Worm (Caenorhabditis elegans): ENCODE measurements around the gene K06H6.5.

The K06H6.5 gene

ce11 chrV:626321-626720 is 50.2 kb downstream of the K06H6.5 start, which contains the start of gene F48G7.7:
Gene F48G7.7 (minus strand): TSS chrV:626421.
- TF ChIP-seq ces-1 (GFP tag; optimal IDR thresholded peaks at IDR 0.05): no peak
- no peak for TF ChIP-seq tbx-2 (tag; optimal IDR thresholded peaks at IDR 0.05)
- TF ChIP-seq nhr-28 (tag; optimal IDR thresholded peaks at IDR 0.05): no peak
- no peak for TF ChIP-seq ceh-88 (GFP tag; IDR thresholded peaks at IDR 0.05)
- no peak for TF ChIP-seq swsn-7 (tag; optimal IDR thresholded peaks at IDR 0.05)
- no peak for TF ChIP-seq nhr-47 (tag; optimal IDR thresholded peaks at IDR 0.05)
- TF ChIP-seq jun-1 (tag; optimal IDR thresholded peaks at IDR 0.05): no peak
- no peak for TF ChIP-seq xbp-1 (tag; optimal IDR thresholded peaks at IDR 0.05)
- no peak for TF ChIP-seq snu-23 (GFP tag; optimal IDR thresholded peaks at IDR 0.05)
- TF ChIP-seq nhr-19 (GFP tag; conservative IDR thresholded peaks at IDR 0.05): no peak
- TF ChIP-seq lin-39 (tag; optimal IDR thresholded peaks at IDR 0.05): no peak
- TF ChIP-seq egl-27 (tag; optimal IDR thresholded peaks at IDR 0.05): no peak
- TF ChIP-seq elt-2 (tag; optimal IDR thresholded peaks at IDR 0.05): no peak

- no peak for TF ChIP-seq lin-15B (tag; optimal IDR thresholded peaks at IDR 0.05)
- no peak for TF ChIP-seq alr-1 (tag; optimal IDR thresholded peaks at IDR 0.05; ENCODE audit: borderline replicate concordance)
- no peak for TF ChIP-seq hlh-17 (GFP tag; optimal IDR thresholded peaks at IDR 0.05; ENCODE audit: borderline replicate concordance)
- no peak for TF ChIP-seq rnt-1 (tag; optimal IDR thresholded peaks at IDR 0.05)
- TF ChIP-seq Y116A8C.19 (tag; optimal IDR thresholded peaks at IDR 0.05; ENCODE audit: borderline replicate concordance): no peak
- no peak for TF ChIP-seq ceh-8 (GFP tag; optimal IDR thresholded peaks at IDR 0.05)
- no peak for TF ChIP-seq egl-13 (tag; optimal IDR thresholded peaks at IDR 0.05)
- TF ChIP-seq lir-3 (tag; optimal IDR thresholded peaks at IDR 0.05; ENCODE audit: poor library complexity): no peak
- TF ChIP-seq irx-1 (tag; optimal IDR thresholded peaks at IDR 0.05): no peak
- TF ChIP-seq mef-2 (tag; optimal IDR thresholded peaks at IDR 0.05): no peak
- TF ChIP-seq C16A3.4 (tag; optimal IDR thresholded peaks at IDR 0.05): no peak
- no peak for TF ChIP-seq mep-1 (tag; optimal IDR thresholded peaks at IDR 0.05)
- TF ChIP-seq zip-4 (GFP tag; optimal IDR thresholded peaks at IDR 0.05): no peak
These were observed 51.4 kb downstream of the K06H6.5 start, which contains the start of gene F48G7.8 for ce11 chrV:627585-627984. Gene F48G7.8 (minus strand): TSS chrV:627685.

Measured in whole organism, L1 larva.